Worm (Caenorhabditis elegans): Measurements from ENCODE around the gene F41C3.1.

ce11 chrII:4741527-4742187 is 10.4 kb upstream of the F41C3.1 start, which contains the start of gene acs-11:
- TF ChIP-seq zag-1 (tag; optimal IDR thresholded peaks at IDR 0.05): no peak
- no peak for TF ChIP-seq nhr-12 (tag; optimal IDR thresholded peaks at IDR 0.05)
- TF ChIP-seq elt-1 (tag; optimal IDR thresholded peaks at IDR 0.05): no peak
- TF ChIP-seq snpc-4 (tag; optimal IDR thresholded peaks at IDR 0.05): no peak
- TF ChIP-seq elt-3 (tag; optimal IDR thresholded peaks at IDR 0.05): no peak
- TF ChIP-seq mbf-1 (tag; optimal IDR thresholded peaks at IDR 0.05): no peak
- TF ChIP-seq nhr-25 (tag; optimal IDR thresholded peaks at IDR 0.05): no peak
- no peak for TF ChIP-seq lin-11 (tag; optimal IDR thresholded peaks at IDR 0.05)
- TF ChIP-seq mab-5 (tag; optimal IDR thresholded peaks at IDR 0.05): no peak
- no peak for TF ChIP-seq skn-1 (tag; optimal IDR thresholded peaks at IDR 0.05)
- no peak for TF ChIP-seq aly-2 (tag; optimal IDR thresholded peaks at IDR 0.05)
- TF ChIP-seq unc-62 (GFP tag; optimal IDR thresholded peaks at IDR 0.05): no peak
- no peak for TF ChIP-seq nhr-23 (tag; optimal IDR thresholded peaks at IDR 0.05)
- TF ChIP-seq egl-27 (tag; optimal IDR thresholded peaks at IDR 0.05): no peak
